Worm (Caenorhabditis elegans) whole organism, L3 larva: Measurements from ENCODE around the gene fbxb-10.
"Not testable (repeated sequence)": the region's sequence is repeated elsewhere in the genome, so short reads cannot be mapped to it uniquely, and the experiment has no call there.

Experiments used
- R02D3.7 ChIP-seq: fragments of 150-350 bp; optimal IDR thresholded peaks from 2 replicates; lab custom pipeline; 2014; ENCODE audit warnings: missing biosample characterization, missing genetic modification characterization
- ZK546.5 ChIP-seq: sonication (generic microtip); optimal IDR thresholded peaks from 2 replicates; lab custom pipeline; 2017; ENCODE audit warnings: missing biosample characterization, missing genetic modification characterization
- ama-1 ChIP-seq: fragments of 150-350 bp; optimal IDR thresholded peaks from 2 replicates; lab custom pipeline; 2018
- ceh-28 ChIP-seq: fragments of 150-350 bp; optimal IDR thresholded peaks from 2 replicates; lab custom pipeline; 2014; ENCODE audit warnings: missing biosample characterization, missing genetic modification reagents, missing genetic modification characterization
- elt-2 ChIP-seq: sonication (generic microtip); optimal IDR thresholded peaks from 2 replicates; lab custom pipeline; 2016; ENCODE audit warnings: missing genetic modification reagents, mild to moderate bottlenecking, missing genetic modification characterization, missing compliant biosample characterization
- eor-1 ChIP-seq, 2 experiments: fragments of 150-350 bp; optimal IDR thresholded peaks; 2 replicates each; lab custom pipeline; 2014 to 2018; ENCODE audit warnings: missing biosample characterization in 2 of 2, missing genetic modification characterization in 2 of 2
- fkh-10 ChIP-seq: sonication (generic microtip); optimal IDR thresholded peaks from 2 replicates; lab custom pipeline; 2017; ENCODE audit warnings: missing biosample characterization, missing genetic modification reagents, missing genetic modification characterization
- lin-39 ChIP-seq: fragments of 150-350 bp; optimal IDR thresholded peaks from 2 replicates; lab custom pipeline; 2018; ENCODE audit warnings: missing biosample characterization, missing genetic modification reagents, missing genetic modification characterization
- lsy-12 ChIP-seq: sonication (generic microtip); optimal IDR thresholded peaks from 2 replicates; lab custom pipeline; 2016; ENCODE audit warnings: mild to moderate bottlenecking, missing genetic modification characterization, missing compliant biosample characterization
- nhr-11 ChIP-seq: fragments of 150-350 bp; optimal IDR thresholded peaks from 2 replicates; lab custom pipeline; 2014; ENCODE audit warnings: missing biosample characterization, missing genetic modification characterization
- nhr-23 ChIP-seq: fragments of 150-350 bp; optimal IDR thresholded peaks from 2 replicates; lab custom pipeline; 2014; ENCODE audit warnings: missing biosample characterization, missing genetic modification reagents, missing genetic modification characterization
- pqm-1 ChIP-seq: fragments of 150-350 bp; optimal IDR thresholded peaks from 2 replicates; lab custom pipeline; 2017; ENCODE audit warnings: missing biosample characterization, missing genetic modification characterization, inconsistent platforms
- snpc-4 ChIP-seq: fragments of 150-350 bp; optimal IDR thresholded peaks from 2 replicates; lab custom pipeline; 2014; ENCODE audit warnings: missing biosample characterization, missing genetic modification characterization
- zag-1 ChIP-seq: fragments of 150-350 bp; optimal IDR thresholded peaks from 2 replicates; lab custom pipeline; 2014; ENCODE audit warnings: missing biosample characterization, missing genetic modification characterization

Gene fbxb-10

ce11 chrII:1775234-1775633 is 43.0 kb downstream of the fbxb-10 start, which contains the start of gene F36H5.14:
Gene F36H5.14 (plus strand): TSS chrII:1775534.
- TF ChIP-seq ZK546.5, zag-1, snpc-4 (tag; lab: Kevin White, UChicago): not testable (repeated sequence)
- TF ChIP-seq, all 47 proteins: peak for 0; not testable (repeated sequence) for 47

DNA sequence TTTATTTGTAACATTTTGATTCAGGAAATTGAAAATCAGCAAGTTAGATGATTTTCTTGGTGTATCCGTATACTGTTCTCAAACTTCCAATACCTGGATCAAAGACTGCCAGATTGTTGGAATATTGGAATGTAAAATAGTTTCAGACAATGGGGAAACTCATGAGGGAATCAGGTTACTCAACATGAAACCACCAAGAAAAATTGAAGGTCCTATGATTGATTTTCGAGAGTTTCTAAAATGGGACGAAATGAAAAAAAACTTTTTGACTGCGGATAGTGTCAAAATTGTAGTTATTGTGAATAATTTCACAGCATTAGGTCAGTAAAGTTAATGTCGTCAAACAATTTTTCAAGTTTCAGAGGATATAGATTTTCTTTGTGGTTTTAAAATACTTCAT is 46.4 kb downstream of the fbxb-10 start, which contains the start of gene math-3:
TSS of gene math-3 (plus strand) at position 301 of the 400 bp plus-strand sequence.
- no peak for TF ChIP-seq lin-39
- TF ChIP-seq fkh-10: no peak
- TF ChIP-seq lsy-12: no peak
- no peak for TF ChIP-seq ceh-28 (tag; lab: Kevin White, UChicago)
- no peak for TF ChIP-seq ama-1 (lab: Kevin White, UChicago)
- TF ChIP-seq nhr-11: no peak
- no peak for TF ChIP-seq R02D3.7 (tag; lab: Kevin White, UChicago)
- TF ChIP-seq nhr-23 (tag; lab: Kevin White, UChicago): no peak
- TF ChIP-seq ZK546.5 (tag; lab: Kevin White, UChicago): no peak
- no peak for TF ChIP-seq eor-1 (tag; optimal IDR thresholded peaks at IDR 0.05; lab: Kevin White, UChicago)
- no peak for TF ChIP-seq zag-1 (tag; lab: Kevin White, UChicago)

DNA sequence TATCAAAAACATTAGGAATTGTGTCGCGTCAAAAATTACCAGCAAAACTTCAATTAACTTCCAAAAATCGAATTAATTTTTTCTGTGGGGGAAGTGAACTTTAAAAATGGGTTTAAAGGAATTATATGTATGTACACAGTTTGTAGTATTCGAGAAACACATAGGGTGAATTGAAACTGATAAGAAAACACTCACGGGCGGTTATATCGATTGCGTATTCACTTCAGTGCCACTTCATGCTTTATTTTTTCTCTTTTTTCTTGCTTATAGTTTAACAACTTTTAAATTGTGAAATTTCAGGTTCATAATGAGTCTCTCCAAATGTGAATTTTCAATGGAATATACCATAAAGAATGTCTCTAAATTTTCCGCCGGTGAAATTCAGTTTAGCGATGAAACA is 46.9 kb downstream of the fbxb-10 start, which contains the start of gene math-26:
TSS of gene math-26 (plus strand) at position 301 of the 400 bp plus-strand sequence.
- TF ChIP-seq elt-2 (tag; lab: Kevin White, UChicago): peak; percentile 21

- TF ChIP-seq elt-2 (tag; lab: Kevin White, UChicago): peak; percentile 75
- TF ChIP-seq pqm-1 (tag; lab: Kevin White, UChicago): peak; percentile 39
Measured at ce11 chrII:1767458-1767857, 50.7 kb downstream of the fbxb-10 start.
